Worm (Caenorhabditis elegans) whole organism, midembryonic: ENCODE data around the gene F47B8.1.

Source experiments
- flt-1 ChIP-seq: fragments of 200-800 bp; sonication (Bioruptor generic); IDR thresholded peaks from 2 replicates; pipeline ENCODE4 v1.3.6; 2022; ENCODE audit warnings: missing genetic modification characterization, missing compliant biosample characterization
- klf-2 ChIP-seq: fragments of 200-800 bp; sonication (Bioruptor generic); conservative IDR thresholded peaks from 2 replicates; pipeline ENCODE4 v1.3.6; 2022; ENCODE audit warnings: missing genetic modification reagents, missing genetic modification characterization, missing compliant biosample characterization
- med-1 ChIP-seq: sonication (generic microtip); optimal IDR thresholded peaks from 2 replicates; lab custom pipeline; 2017; ENCODE audit warnings: missing genetic modification characterization, mild to moderate bottlenecking, missing compliant biosample characterization, antibody characterized with exemption, missing genetic modification reagents; ENCODE audit not compliant: insufficient read depth
- tab-1 ChIP-seq: fragments of 200-800 bp; sonication (Bioruptor generic); IDR thresholded peaks from 2 replicates; pipeline ENCODE4 v1.3.6; 2022; ENCODE audit warnings: missing genetic modification characterization, missing compliant biosample characterization
- ztf-23 ChIP-seq: fragments of 200-800 bp; sonication (Bioruptor generic); IDR thresholded peaks from 2 replicates; pipeline ENCODE4 v1.3.6; 2022; ENCODE audit warnings: missing genetic modification reagents, missing genetic modification characterization, missing compliant biosample characterization
- ztf-29 ChIP-seq: fragments of 200-800 bp; sonication (Bioruptor generic); IDR thresholded peaks from 2 replicates; pipeline ENCODE4 v1.3.6; 2022; ENCODE audit warnings: missing genetic modification reagents, missing genetic modification characterization, missing compliant biosample characterization

- TF ChIP-seq ztf-29 (GFP tag; lab: Robert Waterston, UW), result no peak
- no peak for TF ChIP-seq ztf-23
- TF ChIP-seq flt-1, result 0 out of 2 replicates have a peak, but pooled peaks have one; percentile 57
- no peak for TF ChIP-seq tab-1 (GFP tag; lab: Robert Waterston, UW)
- no peak for TF ChIP-seq med-1
- no peak for TF ChIP-seq klf-2 (GFP tag; lab: Robert Waterston, UW)
These were observed 37.9 kb upstream of the F47B8.1 start for ce11 chrV:14352032-14352431.
